Worm (Caenorhabditis elegans) whole organism, L1 larva: ENCODE measurements around the gene F22H10.3.

Experiments used
- ama-1 ChIP-seq: fragments of 150-350 bp; optimal IDR thresholded peaks from 2 replicates; lab custom pipeline; 2014
- blmp-1 ChIP-seq: fragments of 150-350 bp; optimal IDR thresholded peaks from 2 replicates; lab custom pipeline; 2014; ENCODE audit warnings: missing biosample characterization, missing genetic modification characterization
- efl-3 ChIP-seq: fragments of 200-800 bp; sonication (Bioruptor generic); optimal IDR thresholded peaks from 2 replicates; lab custom pipeline; 2018; ENCODE audit warnings: mild to moderate bottlenecking, missing genetic modification characterization, missing compliant biosample characterization
- mdl-1 ChIP-seq, 2 experiments: fragments of 150-350 bp; optimal IDR thresholded peaks; 2 replicates each; lab custom pipeline; 2014 to 2017; ENCODE audit warnings: missing biosample characterization in 2 of 2, missing genetic modification characterization in 2 of 2, inconsistent platforms in 1 of 2
- skn-1 ChIP-seq: fragments of 150-350 bp; optimal IDR thresholded peaks from 2 replicates; lab custom pipeline; 2014; ENCODE audit warnings: missing biosample characterization, missing genetic modification characterization
- sptf-1 ChIP-seq: fragments of 150-350 bp; optimal IDR thresholded peaks from 2 replicates; lab custom pipeline; 2014; ENCODE audit warnings: missing biosample characterization, missing genetic modification characterization
- unc-62 ChIP-seq: fragments of 150-350 bp; optimal IDR thresholded peaks from 2 replicates; lab custom pipeline; 2014; ENCODE audit warnings: missing biosample characterization, missing genetic modification reagents, missing genetic modification characterization
- zag-1 ChIP-seq: fragments of 150-350 bp; optimal IDR thresholded peaks from 2 replicates; lab custom pipeline; 2014; ENCODE audit warnings: missing biosample characterization, missing genetic modification characterization
- ztf-4 ChIP-seq: fragments of 150-350 bp; optimal IDR thresholded peaks from 2 replicates; lab custom pipeline; 2014; ENCODE audit warnings: missing biosample characterization, missing genetic modification characterization

ce11 chrX:16715938-16716337, 38.4 kb upstream of the F22H10.3 start:
- TF ChIP-seq zag-1 (tag; lab: Kevin White, UChicago) (no peak), skn-1 (tag; lab: Kevin White, UChicago) (no peak), unc-62 (GFP tag; lab: Kevin White, UChicago) (no peak), mdl-1 (tag; optimal IDR thresholded peaks at IDR 0.05; lab: Kevin White, UChicago) (no peak), blmp-1 (tag; lab: Kevin White, UChicago) (no peak), ama-1 (lab: Kevin White, UChicago) (no peak), sptf-1 (tag; lab: Kevin White, UChicago) (no peak), ztf-4 (no peak), efl-3 (GFP tag; lab: Kevin White, UChicago) (no peak)
